Fruit fly (Drosophila melanogaster) whole organism, embryonic: ENCODE measurements around the gene Idgf3.

Experiments used
- CG10147 ChIP-seq: fragments of 200-800 bp; sonication (Bioruptor generic); optimal IDR thresholded peaks from 2 replicates; lab custom pipeline; 2019; ENCODE audit warnings: missing biosample characterization, mild to moderate bottlenecking, missing genetic modification characterization, moderate library complexity
- CG10321 ChIP-seq: fragments of 200-800 bp; sonication (Bioruptor generic); IDR thresholded peaks from 2 replicates; pipeline ENCODE4 v1.3.6; 2022; ENCODE audit warnings: missing biosample characterization, missing genetic modification characterization
- CG11398 ChIP-seq: fragments of 200-800 bp; sonication (Bioruptor generic); optimal IDR thresholded peaks from 2 replicates; lab custom pipeline; 2016; ENCODE audit warnings: missing biosample characterization, missing genetic modification characterization
- CG11723 ChIP-seq: fragments of 200-800 bp; sonication (Bioruptor generic); optimal IDR thresholded peaks from 2 replicates; lab custom pipeline; 2017; ENCODE audit warnings: missing biosample characterization, mild to moderate bottlenecking, missing genetic modification characterization
- CG13775 ChIP-seq: fragments of 200-800 bp; sonication (Bioruptor generic); optimal IDR thresholded peaks from 3 replicates; lab custom pipeline; 2017; ENCODE audit warnings: missing biosample characterization, mild to moderate bottlenecking, missing genetic modification characterization
- CG15479 ChIP-seq: fragments of 200-800 bp; sonication (Bioruptor generic); optimal IDR thresholded peaks from 3 replicates; lab custom pipeline; 2019; ENCODE audit warnings: missing biosample characterization, mild to moderate bottlenecking, missing genetic modification characterization, moderate library complexity
- CG15514 ChIP-seq: fragments of 200-800 bp; sonication (Bioruptor generic); optimal IDR thresholded peaks from 3 replicates; lab custom pipeline; 2017; ENCODE audit warnings: missing biosample characterization, missing genetic modification characterization, mild to moderate bottlenecking, moderate library complexity, missing genetic modification reagents
- CG18599 ChIP-seq: fragments of 200-800 bp; sonication (Bioruptor generic); optimal IDR thresholded peaks from 3 replicates; lab custom pipeline; 2017; ENCODE audit warnings: missing biosample characterization, missing genetic modification characterization, mild to moderate bottlenecking, moderate library complexity, missing genetic modification reagents
- CG2875 ChIP-seq: fragments of 200-800 bp; sonication (Bioruptor generic); optimal IDR thresholded peaks from 2 replicates; lab custom pipeline; 2017; ENCODE audit warnings: missing biosample characterization, mild to moderate bottlenecking, missing genetic modification characterization, missing genetic modification reagents
- CG3065 ChIP-seq: fragments of 200-800 bp; sonication (Bioruptor generic); optimal IDR thresholded peaks from 2 replicates; lab custom pipeline; 2016; ENCODE audit warnings: missing biosample characterization, missing genetic modification characterization
- CG31441 ChIP-seq: fragments of 200-800 bp; sonication (Bioruptor generic); IDR thresholded peaks from 2 replicates; pipeline ENCODE4 v1.3.6; 2022; ENCODE audit warnings: missing biosample characterization, missing genetic modification characterization
- CG33213 ChIP-seq: fragments of 200-800 bp; sonication (Bioruptor generic); optimal IDR thresholded peaks from 3 replicates; lab custom pipeline; 2016; ENCODE audit warnings: missing biosample characterization, missing genetic modification characterization
- CG3726 ChIP-seq: fragments of 200-800 bp; sonication (Bioruptor generic); IDR thresholded peaks from 3 replicates; pipeline ENCODE4, ENCODE4 v1.3.6; 2022; ENCODE audit warnings: missing biosample characterization, missing genetic modification characterization
- CG43689 ChIP-seq: fragments of 200-800 bp; sonication (Bioruptor generic); IDR thresholded peaks from 2 replicates; pipeline ENCODE4 v1.3.6; 2022; ENCODE audit warnings: missing biosample characterization, missing genetic modification characterization
- CG5180 ChIP-seq: fragments of 200-800 bp; sonication (Bioruptor generic); optimal IDR thresholded peaks from 3 replicates; lab custom pipeline; 2017; ENCODE audit warnings: missing biosample characterization, missing genetic modification characterization, mild to moderate bottlenecking, moderate library complexity, missing genetic modification reagents
- CG6654 ChIP-seq: fragments of 200-800 bp; sonication (Bioruptor generic); optimal IDR thresholded peaks from 2 replicates; lab custom pipeline; 2017; ENCODE audit warnings: missing biosample characterization, mild to moderate bottlenecking, missing genetic modification characterization
- CG6791 ChIP-seq: fragments of 200-800 bp; sonication (Bioruptor generic); IDR thresholded peaks from 3 replicates; pipeline ENCODE4 v1.3.6; 2022; ENCODE audit warnings: missing biosample characterization, missing genetic modification characterization; ENCODE audit not compliant: partially characterized antibody
- CG6813 ChIP-seq: fragments of 200-800 bp; sonication (Bioruptor generic); optimal IDR thresholded peaks from 2 replicates; lab custom pipeline; 2017; ENCODE audit warnings: missing biosample characterization, missing genetic modification characterization, mild to moderate bottlenecking, moderate library complexity, missing genetic modification reagents
- Dip3 ChIP-seq: fragments of 200-800 bp; sonication (Bioruptor generic); optimal IDR thresholded peaks from 3 replicates; lab custom pipeline; 2016; ENCODE audit warnings: missing biosample characterization, missing genetic modification characterization
- Dll ChIP-seq: fragments of 200-800 bp; sonication (Bioruptor generic); IDR thresholded peaks from 4 replicates; pipeline ENCODE4 v1.3.6; 2022; ENCODE audit warnings: missing biosample characterization, missing genetic modification characterization; ENCODE audit not compliant: partially characterized antibody
- Dref ChIP-seq: fragments of 200-800 bp; sonication (Bioruptor generic); IDR thresholded peaks from 2 replicates; pipeline ENCODE4 v1.3.6; 2022; ENCODE audit warnings: missing biosample characterization, missing genetic modification characterization
- Fer1 ChIP-seq: fragments of 200-800 bp; sonication (Bioruptor generic); optimal IDR thresholded peaks from 2 replicates; lab custom pipeline; 2017; ENCODE audit warnings: missing biosample characterization, mild to moderate bottlenecking, missing genetic modification characterization
- GATAe ChIP-seq: fragments of 200-800 bp; sonication (Bioruptor generic); conservative IDR thresholded peaks from 2 replicates; pipeline ENCODE4 v1.3.6; 2022; ENCODE audit warnings: missing biosample characterization, missing genetic modification characterization
- Hr3 ChIP-seq: fragments of 200-800 bp; sonication (Bioruptor generic); optimal IDR thresholded peaks from 3 replicates; lab custom pipeline; 2016; ENCODE audit warnings: missing biosample characterization, missing genetic modification characterization
- Jarid2 ChIP-seq: fragments of 200-800 bp; sonication (Bioruptor generic); optimal IDR thresholded peaks from 3 replicates; lab custom pipeline; 2017; ENCODE audit warnings: mild to moderate bottlenecking, missing biosample characterization, missing genetic modification reagents, missing genetic modification characterization
- Lpt ChIP-seq: fragments of >200 bp; optimal IDR thresholded peaks from 2 replicates; lab custom pipeline; 2018; ENCODE audit warnings: missing biosample characterization, missing genetic modification characterization
- MBD-R2 ChIP-seq: fragments of 200-800 bp; sonication (Bioruptor generic); IDR thresholded peaks from 2 replicates; pipeline ENCODE4 v1.3.6; 2022; ENCODE audit warnings: missing biosample characterization, missing genetic modification characterization
- Max ChIP-seq: fragments of 200-800 bp; sonication (Bioruptor generic); optimal IDR thresholded peaks from 2 replicates; lab custom pipeline; 2016; ENCODE audit warnings: missing biosample characterization, mild to moderate bottlenecking, missing genetic modification characterization
- Myb ChIP-seq: fragments of 200-800 bp; sonication (Bioruptor generic); optimal IDR thresholded peaks from 2 replicates; lab custom pipeline; 2016; ENCODE audit warnings: missing biosample characterization, missing genetic modification characterization
- Nf-YB ChIP-seq: fragments of 200-800 bp; sonication (Bioruptor generic); optimal IDR thresholded peaks from 3 replicates; lab custom pipeline; 2019; ENCODE audit warnings: missing biosample characterization, mild to moderate bottlenecking, missing genetic modification characterization, moderate library complexity
- Nf-YC ChIP-seq: fragments of 200-800 bp; optimal IDR thresholded peaks from 3 replicates; lab custom pipeline; 2019; ENCODE audit warnings: missing biosample characterization, mild to moderate bottlenecking, missing genetic modification characterization, moderate library complexity
- Optix ChIP-seq: fragments of 200-800 bp; sonication (Bioruptor generic); IDR thresholded peaks from 3 replicates; pipeline ENCODE4 v1.3.6; 2022; ENCODE audit warnings: missing biosample characterization, missing genetic modification characterization
- Side ChIP-seq: fragments of 200-800 bp; sonication (Bioruptor generic); optimal IDR thresholded peaks from 2 replicates; lab custom pipeline; 2016; ENCODE audit warnings: missing biosample characterization, missing genetic modification characterization
- Sox100B ChIP-seq: fragments of 200-800 bp; sonication (Bioruptor generic); optimal IDR thresholded peaks from 3 replicates; lab custom pipeline; 2018; ENCODE audit warnings: missing biosample characterization, mild to moderate bottlenecking, missing genetic modification characterization
- Taf1 ChIP-seq: fragments of 200-800 bp; sonication (Bioruptor generic); IDR thresholded peaks from 2 replicates; pipeline ENCODE4 v1.3.6; 2022; ENCODE audit warnings: missing biosample characterization, missing genetic modification characterization
- Tbp ChIP-seq: fragments of >200 bp; optimal IDR thresholded peaks from 2 replicates; lab custom pipeline; 2018; ENCODE audit warnings: missing biosample characterization, missing genetic modification characterization
- ac ChIP-seq: fragments of 200-800 bp; sonication (Bioruptor generic); optimal IDR thresholded peaks from 3 replicates; lab custom pipeline; 2017; ENCODE audit warnings: missing biosample characterization, mild to moderate bottlenecking, missing genetic modification characterization
- al ChIP-seq: fragments of 200-800 bp; sonication (Bioruptor generic); IDR thresholded peaks from 2 replicates; pipeline ENCODE4 v1.3.6; 2022; ENCODE audit warnings: missing biosample characterization, missing genetic modification characterization
- chm ChIP-seq: fragments of 200-800 bp; sonication (Bioruptor generic); IDR thresholded peaks from 2 replicates; pipeline ENCODE4 v1.3.6; 2022; ENCODE audit warnings: missing biosample characterization, missing genetic modification characterization
- gcm ChIP-seq: fragments of 200-800 bp; sonication (Bioruptor generic); optimal IDR thresholded peaks from 2 replicates; lab custom pipeline; 2019; ENCODE audit warnings: missing biosample characterization, mild to moderate bottlenecking, missing genetic modification characterization, moderate library complexity
- insv ChIP-seq, 2 experiments: fragments of 200-800 bp; sonication (Bioruptor generic); optimal IDR thresholded peaks; 3 replicates each; lab custom pipeline; 2016 to 2018; ENCODE audit warnings: missing biosample characterization in 2 of 2, missing genetic modification characterization in 2 of 2
- lmd ChIP-seq: fragments of 200-800 bp; sonication (Bioruptor generic); IDR thresholded peaks from 2 replicates; pipeline ENCODE4 v1.3.6; 2022; ENCODE audit warnings: missing biosample characterization, missing genetic modification characterization
- maf-S ChIP-seq: fragments of 200-800 bp; sonication (Bioruptor generic); optimal IDR thresholded peaks from 2 replicates; lab custom pipeline; 2016; ENCODE audit warnings: missing biosample characterization, missing genetic modification characterization
- mld ChIP-seq: fragments of 200-800 bp; sonication (Bioruptor generic); IDR thresholded peaks from 3 replicates; pipeline ENCODE4 v1.3.6; 2022; ENCODE audit warnings: missing biosample characterization, missing genetic modification characterization; ENCODE audit not compliant: partially characterized antibody
- tgo ChIP-seq: fragments of 200-800 bp; sonication (Bioruptor generic); IDR thresholded peaks from 3 replicates; pipeline ENCODE4 v1.3.6; 2022; ENCODE audit warnings: missing biosample characterization, missing genetic modification characterization
- tna ChIP-seq: fragments of 200-800 bp; sonication (Bioruptor generic); IDR thresholded peaks from 2 replicates; pipeline ENCODE4 v1.3.6; 2022; ENCODE audit warnings: missing biosample characterization, missing genetic modification characterization; ENCODE audit not compliant: partially characterized antibody
- ttk ChIP-seq: fragments of 200-800 bp; sonication (Bioruptor generic); IDR thresholded peaks from 2 replicates; pipeline ENCODE4 v2.1.2; 2022; ENCODE audit warnings: missing biosample characterization, missing genetic modification characterization
- wek ChIP-seq: fragments of 200-800 bp; sonication (Bioruptor generic); optimal IDR thresholded peaks from 3 replicates; lab custom pipeline; 2018; ENCODE audit warnings: missing biosample characterization, mild to moderate bottlenecking, missing genetic modification characterization, moderate library complexity
- zf30C ChIP-seq: fragments of 200-800 bp; sonication (Bioruptor generic); optimal IDR thresholded peaks from 3 replicates; lab custom pipeline; 2018; ENCODE audit warnings: missing biosample characterization, mild to moderate bottlenecking, missing genetic modification characterization

Gene Idgf3

dm6 chr2L:16491123-16491751, 40.5 kb downstream of the Idgf3 start, which contains the start of gene Tpr2 (continued):
- TF ChIP-seq ac (GFP tag; lab: Kevin White, UChicago) (peak; percentile 17), Dref (peak; percentile 73), CG2875 (GFP tag; lab: Kevin White, UChicago) (no peak), Taf1 (GFP tag; lab: Robert Waterston, UW) (no peak), tgo (GFP tag; lab: Robert Waterston, UW) (no peak), CG5180 (GFP tag; lab: Kevin White, UChicago) (no peak), CG6791 (GFP tag; lab: Robert Waterston, UW) (peak; percentile 87), chm (no peak), Dip3 (GFP tag; lab: Kevin White, UChicago) (peak; percentile 24), CG10147 (peak; percentile 21), zf30C (GFP tag; lab: Kevin White, UChicago) (no peak), CG15479 (GFP tag; lab: Kevin White, UChicago) (peak; percentile 5), wek (GFP tag; lab: Kevin White, UChicago) (peak; percentile 21), lmd (0 out of 2 replicates have a peak, but pooled peaks have one; percentile 4), Fer1 (GFP tag; lab: Kevin White, UChicago) (peak; percentile 31), CG43689 (GFP tag; lab: Robert Waterston, UW) (no peak), al (GFP tag; lab: Robert Waterston, UW) (0 out of 2 replicates have a peak, but pooled peaks have one; percentile 16), Myb (peak; percentile 47), Nf-YB (GFP tag; lab: Kevin White, UChicago) (peak; percentile 48), CG10321 (GFP tag; lab: Robert Waterston, UW) (no peak; the same call in 1 of the 2 replicates), CG3726 (GFP tag; lab: Robert Waterston, UW) (no peak), Lpt (GFP tag; lab: Kevin White, UChicago) (no peak), CG11723 (GFP tag; lab: Kevin White, UChicago) (peak; percentile 42), CG13775 (GFP tag; lab: Kevin White, UChicago) (peak; percentile 51), CG11398 (peak; percentile 31), CG31441 (GFP tag; lab: Robert Waterston, UW) (peak; percentile 73), Side (peak; percentile 22), mld (0 out of 3 replicates have a peak, but pooled peaks have one; percentile 32), MBD-R2 (GFP tag; lab: Robert Waterston, UW) (peak; percentile 70), gcm (GFP tag; lab: Kevin White, UChicago) (peak; percentile 22), Nf-YC (tag; lab: Kevin White, UChicago) (peak; percentile 69), Sox100B (GFP tag; lab: Kevin White, UChicago) (peak; percentile 27), maf-S (GFP tag; lab: Kevin White, UChicago) (peak; percentile 52), ttk (GFP tag; lab: Robert Waterston, UW) (no peak), Max (GFP tag; lab: Kevin White, UChicago) (peak; percentile 87), CG18599 (GFP tag; lab: Kevin White, UChicago) (peak; percentile 6), CG3065 (GFP tag; lab: Kevin White, UChicago) (no peak), Jarid2 (peak; percentile 77), CG6654 (GFP tag; lab: Kevin White, UChicago) (no peak), CG15514 (GFP tag; lab: Kevin White, UChicago) (peak; percentile 78), Hr3 (peak; percentile 54), CG6813 (no peak), Dll (GFP tag; lab: Robert Waterston, UW) (peak; percentile 98), GATAe (GFP tag; lab: Robert Waterston, UW) (no peak), tna (GFP tag; lab: Robert Waterston, UW) (peak; percentile 90), Tbp (GFP tag; lab: Kevin White, UChicago) (no peak), Optix (no peak), insv (GFP tag; optimal IDR thresholded peaks at IDR 0.05; lab: Kevin White, UChicago) (peak in 1 of 2 experiments; percentile 68), CG33213 (peak; percentile 58)
